Worm (Caenorhabditis elegans) whole organism, L2 larva: ENCODE data around the gene taf-11.1.

Experiments used
- C34F6.9 ChIP-seq: fragments of 150-350 bp; optimal IDR thresholded peaks from 2 replicates; lab custom pipeline; 2014; ENCODE audit warnings: missing biosample characterization, missing genetic modification characterization
- ceh-82 ChIP-seq: fragments of 150-350 bp; optimal IDR thresholded peaks from 2 replicates; lab custom pipeline; 2014; ENCODE audit warnings: missing biosample characterization, missing genetic modification characterization
- dmd-4 ChIP-seq: sonication (generic microtip); optimal IDR thresholded peaks from 2 replicates; lab custom pipeline; 2017; ENCODE audit warnings: missing biosample characterization, missing genetic modification characterization
- egl-27 ChIP-seq: sonication (generic microtip); optimal IDR thresholded peaks from 3 replicates; lab custom pipeline; 2017; ENCODE audit warnings: missing biosample characterization, missing genetic modification reagents, missing genetic modification characterization
- elt-3 ChIP-seq: sonication (generic microtip); optimal IDR thresholded peaks from 2 replicates; lab custom pipeline; 2017; ENCODE audit warnings: missing biosample characterization, missing genetic modification characterization
- lin-13 ChIP-seq: fragments of 150-350 bp; optimal IDR thresholded peaks from 2 replicates; lab custom pipeline; 2014; ENCODE audit warnings: missing biosample characterization, missing genetic modification reagents, missing genetic modification characterization
- lin-39 ChIP-seq: fragments of 150-350 bp; optimal IDR thresholded peaks from 2 replicates; lab custom pipeline; 2014; ENCODE audit warnings: missing biosample characterization, missing genetic modification reagents, missing genetic modification characterization
- nhr-11 ChIP-seq: fragments of 150-350 bp; optimal IDR thresholded peaks from 2 replicates; lab custom pipeline; 2014; ENCODE audit warnings: missing biosample characterization, missing genetic modification characterization
- nhr-23 ChIP-seq: fragments of 150-350 bp; optimal IDR thresholded peaks from 2 replicates; lab custom pipeline; 2014; ENCODE audit warnings: missing biosample characterization, missing genetic modification reagents, missing genetic modification characterization
- sem-4 ChIP-seq: fragments of 150-350 bp; optimal IDR thresholded peaks from 2 replicates; lab custom pipeline; 2014; ENCODE audit warnings: missing biosample characterization, missing genetic modification reagents, missing genetic modification characterization
- skn-1 ChIP-seq: sonication (generic microtip); optimal IDR thresholded peaks from 2 replicates; lab custom pipeline; 2017; ENCODE audit warnings: missing biosample characterization, missing genetic modification characterization
- ztf-11 ChIP-seq: sonication (generic microtip); optimal IDR thresholded peaks from 2 replicates; lab custom pipeline; 2017; ENCODE audit warnings: missing biosample characterization, missing genetic modification characterization
- ztf-4 ChIP-seq: fragments of 150-350 bp; optimal IDR thresholded peaks from 2 replicates; lab custom pipeline; 2014; ENCODE audit warnings: missing biosample characterization, missing genetic modification characterization

- TF ChIP-seq sem-4 (tag; lab: Kevin White, UChicago) (no peak), lin-39 (tag; lab: Kevin White, UChicago) (no peak), ceh-82 (tag; lab: Kevin White, UChicago) (no peak), nhr-23 (tag; lab: Kevin White, UChicago) (no peak), elt-3 (no peak), nhr-11 (tag; lab: Kevin White, UChicago) (no peak), skn-1 (tag; lab: Kevin White, UChicago) (no peak), dmd-4 (no peak), ztf-4 (no peak), ztf-11 (no peak), lin-13 (GFP tag; lab: Kevin White, UChicago) (no peak), egl-27 (tag; lab: Kevin White, UChicago) (no peak), C34F6.9 (tag; lab: Kevin White, UChicago) (no peak)
Observed at ce11 chrX:4252047-4252446, 2.9 kb upstream of the taf-11.1 start, which contains the start of gene srv-5.
